Fruit fly (Drosophila melanogaster) whole organism, embryonic: ENCODE data around the gene CG42375.

ENCODE experiments used
- Aef1 ChIP-seq: fragments of 200-800 bp; sonication (Bioruptor generic); IDR thresholded peaks from 3 replicates; pipeline ENCODE4 v1.3.6; 2022; ENCODE audit warnings: missing biosample characterization, missing genetic modification characterization
- Awh ChIP-seq: fragments of 200-800 bp; sonication (Bioruptor generic); IDR thresholded peaks from 2 replicates; pipeline ENCODE4, ENCODE4 v1.3.6; 2022; ENCODE audit warnings: missing biosample characterization, missing genetic modification characterization
- B-H1 ChIP-seq: fragments of 200-800 bp; sonication (Bioruptor generic); IDR thresholded peaks from 3 replicates; pipeline ENCODE4 v1.3.6; 2022; ENCODE audit warnings: missing biosample characterization, missing genetic modification characterization
- B-H2 ChIP-seq: fragments of 200-800 bp; sonication (Bioruptor generic); optimal IDR thresholded peaks from 2 replicates; lab custom pipeline; 2018; ENCODE audit warnings: missing biosample characterization, mild to moderate bottlenecking, missing genetic modification characterization
- CG10959 ChIP-seq: fragments of 200-800 bp; sonication (Bioruptor generic); IDR thresholded peaks from 2 replicates; pipeline ENCODE4 v1.3.6; 2022; ENCODE audit warnings: missing biosample characterization, missing genetic modification characterization
- CG11093 ChIP-seq: fragments of 200-800 bp; sonication (Bioruptor generic); IDR thresholded peaks from 3 replicates; pipeline ENCODE4 v1.3.6; 2022; ENCODE audit warnings: missing biosample characterization, missing genetic modification characterization
- CG11247 ChIP-seq: fragments of 200-800 bp; sonication (Bioruptor generic); IDR thresholded peaks from 2 replicates; pipeline ENCODE4 v1.3.6; 2022; ENCODE audit warnings: missing biosample characterization, missing genetic modification characterization
- CG14014 ChIP-seq: fragments of 200-800 bp; sonication (Bioruptor generic); IDR thresholded peaks from 2 replicates; pipeline ENCODE4 v1.3.6; 2022; ENCODE audit warnings: missing biosample characterization, missing genetic modification characterization
- CG15696 ChIP-seq: fragments of 200-800 bp; sonication (Bioruptor generic); optimal IDR thresholded peaks from 2 replicates; lab custom pipeline; 2019; ENCODE audit warnings: missing biosample characterization, mild to moderate bottlenecking, missing genetic modification characterization, moderate library complexity
- CG18599 ChIP-seq: fragments of 200-800 bp; sonication (Bioruptor generic); optimal IDR thresholded peaks from 3 replicates; lab custom pipeline; 2017; ENCODE audit warnings: missing biosample characterization, missing genetic modification characterization, mild to moderate bottlenecking, moderate library complexity, missing genetic modification reagents
- CG18619 ChIP-seq: fragments of 200-800 bp; sonication (Bioruptor generic); optimal IDR thresholded peaks from 3 replicates; lab custom pipeline; 2017; ENCODE audit warnings: missing biosample characterization, mild to moderate bottlenecking, missing genetic modification characterization
- CG2129 ChIP-seq: fragments of 200-800 bp; sonication (Bioruptor generic); IDR thresholded peaks from 2 replicates; pipeline ENCODE4 v1.3.6; 2022; ENCODE audit warnings: missing biosample characterization, missing genetic modification characterization; ENCODE audit not compliant: partially characterized antibody
- CG32532 ChIP-seq: fragments of 200-800 bp; sonication (Bioruptor generic); IDR thresholded peaks from 2 replicates; pipeline ENCODE4 v1.3.6; 2022; ENCODE audit warnings: missing biosample characterization, missing genetic modification characterization
- CG34376 ChIP-seq: fragments of 200-800 bp; sonication (Bioruptor generic); optimal IDR thresholded peaks from 2 replicates; lab custom pipeline; 2018; ENCODE audit warnings: missing biosample characterization, mild to moderate bottlenecking, missing genetic modification characterization
- CG4730 ChIP-seq: fragments of 200-800 bp; sonication (Bioruptor generic); IDR thresholded peaks from 2 replicates; pipeline ENCODE4 v1.3.6; 2022; ENCODE audit warnings: missing biosample characterization, missing genetic modification characterization
- CG7271 ChIP-seq: fragments of 200-800 bp; sonication (Bioruptor generic); optimal IDR thresholded peaks from 2 replicates; lab custom pipeline; 2018; ENCODE audit warnings: missing biosample characterization, mild to moderate bottlenecking, missing genetic modification characterization, moderate library complexity
- CG7556 ChIP-seq: fragments of 200-800 bp; sonication (Bioruptor generic); optimal IDR thresholded peaks from 2 replicates; lab custom pipeline; 2017; ENCODE audit warnings: missing biosample characterization, mild to moderate bottlenecking, missing genetic modification characterization
- CG8290 ChIP-seq, 3 experiments: fragments of 200-800 bp; sonication (Bioruptor generic); optimal IDR thresholded peaks; 2 replicates each; lab custom pipeline; 2016 to 2019; ENCODE audit warnings: missing biosample characterization in 3 of 3, missing genetic modification characterization in 3 of 3, mild to moderate bottlenecking in 2 of 3, moderate library complexity in 1 of 3
- D ChIP-seq, 2 experiments: fragments of 200-800 bp in 1 of 2; fragments of >200 bp in 1 of 2; sonication (Bioruptor generic) in 1 of 2; optimal IDR thresholded peaks; 2 replicates in 1 of 2; 3 replicates in 1 of 2; lab custom pipeline; 2017; ENCODE audit warnings: mild to moderate bottlenecking in 1 of 2, missing biosample characterization in 1 of 2, missing genetic modification characterization in 1 of 2, missing genetic modification reagents in 1 of 2
- Doc3 ChIP-seq: fragments of 200-800 bp; sonication (Bioruptor generic); IDR thresholded peaks from 3 replicates; pipeline ENCODE4 v1.3.6; 2022; ENCODE audit warnings: missing biosample characterization, missing genetic modification characterization; ENCODE audit not compliant: partially characterized antibody
- E2f2 ChIP-seq: fragments of 200-800 bp; sonication (Bioruptor generic); IDR thresholded peaks from 2 replicates; pipeline ENCODE4 v1.3.6; 2022; ENCODE audit warnings: missing biosample characterization, missing genetic modification characterization
- HmgD ChIP-seq: fragments of 200-800 bp; sonication (Bioruptor generic); optimal IDR thresholded peaks from 3 replicates; lab custom pipeline; 2016; ENCODE audit warnings: missing biosample characterization, missing genetic modification characterization
- HmgZ ChIP-seq: fragments of 200-800 bp; sonication (Bioruptor generic); optimal IDR thresholded peaks from 2 replicates; lab custom pipeline; 2018; ENCODE audit warnings: missing biosample characterization, mild to moderate bottlenecking, missing genetic modification characterization
- Hr51 ChIP-seq, 2 experiments: fragments of 200-800 bp; sonication (Bioruptor generic); optimal IDR thresholded peaks; 2 replicates in 1 of 2; 3 replicates in 1 of 2; lab custom pipeline; 2016 to 2018; ENCODE audit warnings: missing biosample characterization in 2 of 2, missing genetic modification characterization in 2 of 2, mild to moderate bottlenecking in 1 of 2, moderate library complexity in 1 of 2
- Jarid2 ChIP-seq: fragments of 200-800 bp; sonication (Bioruptor generic); optimal IDR thresholded peaks from 3 replicates; lab custom pipeline; 2017; ENCODE audit warnings: mild to moderate bottlenecking, missing biosample characterization, missing genetic modification reagents, missing genetic modification characterization
- Kr ChIP-seq: fragments of 200-800 bp; sonication (Bioruptor generic); optimal IDR thresholded peaks from 2 replicates; lab custom pipeline; 2017; ENCODE audit warnings: missing biosample characterization, mild to moderate bottlenecking, missing genetic modification characterization
- NfI ChIP-seq: fragments of 200-800 bp; sonication (Bioruptor generic); optimal IDR thresholded peaks from 3 replicates; lab custom pipeline; 2018; ENCODE audit warnings: missing biosample characterization, mild to moderate bottlenecking, missing genetic modification characterization, moderate library complexity
- Sry-β ChIP-seq: fragments of 200-800 bp; sonication (Bioruptor generic); optimal IDR thresholded peaks from 2 replicates; lab custom pipeline; 2018; ENCODE audit warnings: missing biosample characterization, mild to moderate bottlenecking, missing genetic modification characterization, moderate library complexity
- Tbp ChIP-seq: fragments of >200 bp; optimal IDR thresholded peaks from 2 replicates; lab custom pipeline; 2018; ENCODE audit warnings: missing biosample characterization, missing genetic modification characterization
- ab ChIP-seq: fragments of 200-800 bp; sonication (Bioruptor generic); optimal IDR thresholded peaks from 2 replicates; lab custom pipeline; 2016; ENCODE audit warnings: missing biosample characterization, missing genetic modification characterization
- ac ChIP-seq: fragments of 200-800 bp; sonication (Bioruptor generic); optimal IDR thresholded peaks from 3 replicates; lab custom pipeline; 2017; ENCODE audit warnings: missing biosample characterization, mild to moderate bottlenecking, missing genetic modification characterization
- bbx ChIP-seq: fragments of 200-800 bp; sonication (Bioruptor generic); IDR thresholded peaks from 2 replicates; pipeline ENCODE4 v1.3.6; 2022; ENCODE audit warnings: missing biosample characterization, missing genetic modification characterization; ENCODE audit not compliant: partially characterized antibody
- bsh ChIP-seq, 2 experiments: fragments of 200-800 bp; sonication (Bioruptor generic); optimal IDR thresholded peaks; 2 replicates each; lab custom pipeline; 2017 to 2018; ENCODE audit warnings: mild to moderate bottlenecking in 2 of 2, missing biosample characterization in 2 of 2, missing genetic modification characterization in 2 of 2, moderate library complexity in 1 of 2
- chif ChIP-seq, 2 experiments: fragments of 200-800 bp; sonication (Bioruptor generic); optimal IDR thresholded peaks; 3 replicates each; lab custom pipeline; 2016; ENCODE audit warnings: missing biosample characterization in 2 of 2, missing genetic modification characterization in 2 of 2
- chinmo ChIP-seq: fragments of 200-800 bp; sonication (Bioruptor generic); IDR thresholded peaks from 4 replicates; pipeline ENCODE4 v1.3.6; 2022; ENCODE audit warnings: missing biosample characterization, missing genetic modification characterization; ENCODE audit not compliant: partially characterized antibody
- ci ChIP-seq: fragments of 200-800 bp; sonication (Bioruptor generic); IDR thresholded peaks from 3 replicates; pipeline ENCODE4 v1.3.6; 2022; ENCODE audit warnings: missing biosample characterization, missing genetic modification characterization
- fd3F ChIP-seq: fragments of 200-800 bp; sonication (Bioruptor generic); optimal IDR thresholded peaks from 2 replicates; lab custom pipeline; 2018; ENCODE audit warnings: missing biosample characterization, mild to moderate bottlenecking, missing genetic modification characterization, moderate library complexity
- jigr1 ChIP-seq: fragments of 200-800 bp; sonication (Bioruptor generic); IDR thresholded peaks from 3 replicates; pipeline ENCODE4 v1.3.6; 2022; ENCODE audit warnings: missing biosample characterization, missing genetic modification characterization
- jumu ChIP-seq: fragments of 200-800 bp; sonication (Bioruptor generic); optimal IDR thresholded peaks from 3 replicates; lab custom pipeline; 2016; ENCODE audit warnings: missing biosample characterization, missing genetic modification characterization
- lola ChIP-seq, 3 experiments: fragments of >200 bp in 2 of 3; fragments of 200-800 bp in 1 of 3; sonication (Bioruptor generic) in 1 of 3; optimal IDR thresholded peaks; 2 replicates each; lab custom pipeline; 2017 to 2019; ENCODE audit warnings: missing biosample characterization in 3 of 3, missing genetic modification characterization in 3 of 3, mild to moderate bottlenecking in 1 of 3, moderate library complexity in 1 of 3
- nerfin-2 ChIP-seq: fragments of 200-800 bp; sonication (Bioruptor generic); IDR thresholded peaks from 2 replicates; pipeline ENCODE4 v1.3.6; 2022; ENCODE audit warnings: missing biosample characterization, missing genetic modification characterization; ENCODE audit not compliant: partially characterized antibody
- ro ChIP-seq: fragments of 200-800 bp; sonication (Bioruptor generic); IDR thresholded peaks from 2 replicates; pipeline ENCODE4 v1.3.6; 2022; ENCODE audit warnings: missing biosample characterization, missing genetic modification characterization
- sens ChIP-seq: fragments of 200-800 bp; sonication (Bioruptor generic); peaks from one replicate; lab custom pipeline; 2016; ENCODE audit warnings: missing biosample characterization, missing genetic modification characterization
- so ChIP-seq: fragments of 200-800 bp; sonication (Bioruptor generic); IDR thresholded peaks from 3 replicates; pipeline ENCODE4 v1.3.6; 2022; ENCODE audit warnings: missing biosample characterization, missing genetic modification characterization
- usp ChIP-seq: fragments of >200 bp; optimal IDR thresholded peaks from 2 replicates; lab custom pipeline; 2017; ENCODE audit warnings: missing biosample characterization, missing genetic modification characterization
- vfl ChIP-seq: fragments of 200-800 bp; sonication (Bioruptor generic); optimal IDR thresholded peaks from 2 replicates; lab custom pipeline; 2016; ENCODE audit warnings: missing biosample characterization, missing genetic modification characterization
- wek ChIP-seq: fragments of 200-800 bp; sonication (Bioruptor generic); optimal IDR thresholded peaks from 3 replicates; lab custom pipeline; 2018; ENCODE audit warnings: missing biosample characterization, mild to moderate bottlenecking, missing genetic modification characterization, moderate library complexity
- z ChIP-seq: fragments of 200-800 bp; sonication (Bioruptor generic); IDR thresholded peaks from 3 replicates; pipeline ENCODE4 v1.3.6; 2022; ENCODE audit warnings: missing biosample characterization, missing genetic modification characterization

CG42375 gene

DNA sequence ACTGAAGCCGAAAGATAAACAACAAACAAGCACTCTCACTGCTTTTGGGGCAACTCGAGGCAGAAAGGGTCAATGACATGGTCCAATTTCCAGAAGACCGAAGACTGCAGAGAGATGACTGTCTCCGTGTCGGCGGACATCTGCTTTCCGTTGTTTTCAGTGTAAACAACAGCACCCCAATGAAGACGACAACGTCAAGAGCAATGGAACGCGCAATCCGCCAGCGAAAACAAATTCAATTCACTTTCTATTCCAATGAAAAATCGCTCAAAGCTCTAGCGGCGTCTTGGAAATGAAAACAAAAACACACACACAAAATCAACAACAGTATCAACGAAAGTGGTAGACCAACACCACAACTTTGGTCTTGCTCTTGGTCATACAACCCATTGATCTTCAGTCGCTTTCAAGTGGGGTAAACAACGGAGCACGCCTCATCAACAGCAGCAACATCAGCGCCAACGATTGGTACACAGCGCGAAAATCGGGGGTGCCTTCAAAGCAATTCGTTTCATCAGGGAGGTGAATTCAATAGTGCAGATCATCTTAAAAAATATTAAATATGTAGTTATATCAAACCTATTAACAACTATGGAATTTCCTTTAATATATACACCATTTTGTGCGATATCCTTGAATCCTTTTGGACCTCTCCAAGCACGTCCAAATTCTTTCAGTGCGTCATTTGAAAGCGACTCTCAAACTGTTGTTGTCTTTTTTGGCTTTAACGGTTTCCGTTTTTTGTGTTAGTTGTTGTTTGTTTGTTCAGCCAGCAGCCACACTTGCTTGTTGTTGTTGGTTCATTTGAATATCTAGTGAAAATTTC, 38.3 kb downstream of the CG42375 start (continued):
- no peak for TF ChIP-seq jigr1 (GFP tag; lab: Robert Waterston, UW)
- peak; percentile 73 for TF ChIP-seq CG7556 (GFP tag; lab: Kevin White, UChicago)
- TF ChIP-seq CG32532 (GFP tag; lab: Robert Waterston, UW): no peak; the same call in 1 of the 2 replicates
- TF ChIP-seq Jarid2 (GFP tag; lab: Kevin White, UChicago): no peak
- no peak for TF ChIP-seq B-H2 (GFP tag; lab: Kevin White, UChicago)
- TF ChIP-seq CG7271: no peak
- no peak for TF ChIP-seq CG34376
- TF ChIP-seq vfl (GFP tag; lab: Kevin White, UChicago): no peak
- no peak for TF ChIP-seq chif (GFP tag; optimal IDR thresholded peaks at IDR 0.05; lab: Kevin White, UChicago)
- no peak for TF ChIP-seq CG10959
- peak; percentile 8; the same call in 1 of the 2 replicates for TF ChIP-seq E2f2 (GFP tag; lab: Robert Waterston, UW)
- no peak for TF ChIP-seq Tbp (GFP tag; lab: Kevin White, UChicago)
- no peak for TF ChIP-seq CG14014 (GFP tag; lab: Robert Waterston, UW)
- TF ChIP-seq nerfin-2 (GFP tag; lab: Robert Waterston, UW): no peak
- no peak for TF ChIP-seq HmgD
- no peak for TF ChIP-seq ab (GFP tag; lab: Kevin White, UChicago)
- 0 out of 3 replicates have a peak, but pooled peaks have one; percentile 16 for TF ChIP-seq Aef1
- peak in 1 of 2 experiments; percentile 78 for TF ChIP-seq bsh (GFP tag; optimal IDR thresholded peaks at IDR 0.05; lab: Kevin White, UChicago)
- no peak; the same call in 1 of the 2 replicates for TF ChIP-seq ro (GFP tag; lab: Robert Waterston, UW)
- TF ChIP-seq sens (GFP tag; lab: Kevin White, UChicago): peak; percentile 88
- no peak for TF ChIP-seq ac (GFP tag; lab: Kevin White, UChicago)
- TF ChIP-seq CG15696: no peak
- TF ChIP-seq bbx (GFP tag; lab: Robert Waterston, UW): no peak
- TF ChIP-seq Doc3: no peak
- peak; percentile 26 for TF ChIP-seq Sry-β
- no peak for TF ChIP-seq CG11247 (GFP tag; lab: Robert Waterston, UW)
- TF ChIP-seq D (optimal IDR thresholded peaks at IDR 0.05; lab: Kevin White, UChicago): no peak
- TF ChIP-seq D (GFP tag; optimal IDR thresholded peaks at IDR 0.05; lab: Kevin White, UChicago): peak; percentile 74
- TF ChIP-seq lola (GFP tag; optimal IDR thresholded peaks at IDR 0.05; lab: Kevin White, UChicago): peak in 1 of 3 experiments; percentile 71

DNA sequence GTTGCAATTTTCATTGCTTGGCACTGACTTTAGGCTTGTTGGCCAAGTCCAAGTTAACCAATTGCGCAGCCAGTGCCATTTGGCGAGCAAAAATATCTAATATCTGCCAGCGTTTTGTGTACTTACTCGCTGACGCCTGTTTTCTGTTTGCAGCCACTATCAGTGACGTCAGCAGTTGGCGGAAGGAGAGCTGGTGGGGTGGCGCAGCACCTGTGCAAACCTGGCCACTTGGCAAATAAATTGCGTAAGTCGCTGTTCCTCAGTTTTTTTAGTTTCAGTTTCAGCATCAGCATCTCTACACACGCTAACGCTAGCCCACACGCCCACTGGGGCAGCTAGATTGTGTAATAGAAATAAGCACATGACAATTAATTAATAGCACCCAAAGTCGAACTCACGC, 39.6 kb downstream of the CG42375 start:
- TF ChIP-seq B-H1 (GFP tag; lab: Robert Waterston, UW): no peak
- TF ChIP-seq jumu (GFP tag; lab: Kevin White, UChicago): no peak
- no peak for TF ChIP-seq Hr51 (GFP tag; optimal IDR thresholded peaks at IDR 0.05; lab: Kevin White, UChicago)
- no peak for TF ChIP-seq fd3F
- no peak for TF ChIP-seq HmgZ (tag; lab: Kevin White, UChicago)
- TF ChIP-seq Kr (GFP tag; lab: Kevin White, UChicago): no peak
- TF ChIP-seq so (GFP tag; lab: Robert Waterston, UW): no peak
- no peak for TF ChIP-seq usp (GFP tag; lab: Kevin White, UChicago)
- TF ChIP-seq CG2129 (GFP tag; lab: Robert Waterston, UW): no peak
- no peak for TF ChIP-seq wek (GFP tag; lab: Kevin White, UChicago)
- TF ChIP-seq CG4730 (GFP tag; lab: Robert Waterston, UW): 0 out of 2 replicates have a peak, but pooled peaks have one; percentile 9
- no peak for TF ChIP-seq CG8290 (GFP tag; optimal IDR thresholded peaks at IDR 0.05; lab: Kevin White, UChicago)
- TF ChIP-seq CG8290 (tag; optimal IDR thresholded peaks at IDR 0.05; lab: Kevin White, UChicago): peak in 1 of 2 experiments; percentile 19
- no peak for TF ChIP-seq z (GFP tag; lab: Robert Waterston, UW)
- 0 out of 3 replicates have a peak, but pooled peaks have one; percentile 26 for TF ChIP-seq ci (GFP tag; lab: Robert Waterston, UW)
- TF ChIP-seq Awh (GFP tag; lab: Robert Waterston, UW): no peak
- no peak for TF ChIP-seq NfI (GFP tag; lab: Kevin White, UChicago)
- no peak for TF ChIP-seq CG18619
- peak; percentile 50 for TF ChIP-seq CG18599 (GFP tag; lab: Kevin White, UChicago)
- TF ChIP-seq chinmo (GFP tag; lab: Robert Waterston, UW): no peak
- TF ChIP-seq CG11093 (GFP tag; lab: Robert Waterston, UW): no peak
